Fruit fly (Drosophila melanogaster): ENCODE measurements around the gene CG6770.

CG6770 gene

DNA sequence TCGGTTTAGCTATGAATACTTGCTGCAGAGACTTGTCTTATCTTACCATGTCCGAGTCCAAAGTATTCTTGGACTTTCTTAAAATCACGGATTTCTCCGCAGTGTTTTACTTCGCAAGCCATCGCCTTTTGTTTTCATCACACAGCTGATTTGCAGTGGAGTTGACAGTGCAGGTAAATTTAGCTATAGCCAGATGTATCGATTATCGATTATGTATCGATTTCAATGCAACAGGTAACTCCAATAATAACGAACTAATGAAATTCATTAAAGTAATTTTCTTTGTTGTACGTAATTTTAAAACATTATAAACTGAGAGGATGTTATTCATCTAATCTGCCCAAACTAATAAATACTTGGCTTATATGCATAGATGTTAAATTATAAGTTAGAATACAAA is 17.1 kb upstream of the CG6770 start, which contains the start of gene Rab3-GAP (continued):
- peak; percentile 30; the same call in 1 of the 3 replicates for TF ChIP-seq CG34422 (GFP tag; IDR thresholded peaks at IDR 0.05)
- TF ChIP-seq Atf6 (GFP tag; IDR thresholded peaks at IDR 0.05) = 0 out of 2 replicates have a peak, but pooled peaks have one; percentile 15
- peak; percentile 29 for TF ChIP-seq Chrac-16 (GFP tag; optimal IDR thresholded peaks at IDR 0.05)
- peak; percentile 51; the same call in 1 of the 3 replicates for TF ChIP-seq CG17361 (GFP tag; IDR thresholded peaks at IDR 0.05)
- peak; percentile 78 for TF ChIP-seq trem (tag; optimal IDR thresholded peaks at IDR 0.05)
- TF ChIP-seq CG14710 (tag; optimal IDR thresholded peaks at IDR 0.05) = peak; percentile 51
- TF ChIP-seq chif (GFP tag; optimal IDR thresholded peaks at IDR 0.05) = peak in 1 of 2 experiments; percentile 16
- TF ChIP-seq CG30020 (tag; optimal IDR thresholded peaks at IDR 0.05) = peak; percentile 26
- peak in 1 of 3 experiments; percentile 27 for TF ChIP-seq lola (GFP tag; optimal IDR thresholded peaks at IDR 0.05)
- TF ChIP-seq ato (GFP tag; IDR thresholded peaks at IDR 0.05; ENCODE audit: partially characterized antibody) = no peak
- 0 out of 2 replicates have a peak, but pooled peaks have one; percentile 15 for TF ChIP-seq CG32767 (GFP tag; IDR thresholded peaks at IDR 0.05)
- peak; percentile 29; the same call in 1 of the 2 replicates for TF ChIP-seq onecut (GFP tag; IDR thresholded peaks at IDR 0.05)
- TF ChIP-seq Ada2b (GFP tag; IDR thresholded peaks at IDR 0.05) = 0 out of 2 replicates have a peak, but pooled peaks have one; percentile 4
- TF ChIP-seq en (GFP tag; optimal IDR thresholded peaks at IDR 0.05) = no peak
- peak; percentile 45 for TF ChIP-seq unpg (GFP tag; optimal IDR thresholded peaks at IDR 0.05)
- TF ChIP-seq Asciz (GFP tag; optimal IDR thresholded peaks at IDR 0.05) = peak; percentile 36
- peak; percentile 51; the same call in 1 of the 3 replicates for TF ChIP-seq zfh1 (GFP tag; IDR thresholded peaks at IDR 0.05)
- TF ChIP-seq dpn (GFP tag; optimal IDR thresholded peaks at IDR 0.05) = peak in 1 of 2 experiments; percentile 53
- TF ChIP-seq zen (tag; optimal IDR thresholded peaks at IDR 0.05) = peak; percentile 43
- TF ChIP-seq CG3163 (GFP tag; optimal IDR thresholded peaks at IDR 0.05) = no peak
- peak; percentile 34 for TF ChIP-seq Fer3 (tag; optimal IDR thresholded peaks at IDR 0.05)
- TF ChIP-seq bsh (GFP tag; optimal IDR thresholded peaks at IDR 0.05) = peak in 1 of 2 experiments; percentile 39
- TF ChIP-seq Xbp1 (GFP tag; optimal IDR thresholded peaks at IDR 0.05) = peak; percentile 17
- peak; percentile 44; the same call in 1 of the 3 replicates for TF ChIP-seq CG11695 (GFP tag; IDR thresholded peaks at IDR 0.05)
- peak; percentile 8 for TF ChIP-seq CG18764 (GFP tag; optimal IDR thresholded peaks at IDR 0.05)
- peak; percentile 22 for TF ChIP-seq CG12659 (GFP tag; optimal IDR thresholded peaks at IDR 0.05)
- peak; percentile 15 for TF ChIP-seq CG8388 (GFP tag; optimal IDR thresholded peaks at IDR 0.05)
- peak; percentile 42; the same call in 1 of the 3 replicates for TF ChIP-seq CG7963 (GFP tag; IDR thresholded peaks at IDR 0.05; ENCODE audit: partially characterized antibody)
- TF ChIP-seq PHDP (tag; optimal IDR thresholded peaks at IDR 0.05) = peak; percentile 29
- TF ChIP-seq Sry-β (GFP tag; optimal IDR thresholded peaks at IDR 0.05) = peak; percentile 97
- TF ChIP-seq CG13287 (GFP tag; IDR thresholded peaks at IDR 0.05; ENCODE audit: partially characterized antibody) = peak; percentile 77
- TF ChIP-seq run (tag; optimal IDR thresholded peaks at IDR 0.05) = no peak
- TF ChIP-seq hkb (optimal IDR thresholded peaks at IDR 0.05) = no peak
- peak; percentile 57 for TF ChIP-seq hkb (GFP tag; IDR thresholded peaks at IDR 0.05)

DNA sequence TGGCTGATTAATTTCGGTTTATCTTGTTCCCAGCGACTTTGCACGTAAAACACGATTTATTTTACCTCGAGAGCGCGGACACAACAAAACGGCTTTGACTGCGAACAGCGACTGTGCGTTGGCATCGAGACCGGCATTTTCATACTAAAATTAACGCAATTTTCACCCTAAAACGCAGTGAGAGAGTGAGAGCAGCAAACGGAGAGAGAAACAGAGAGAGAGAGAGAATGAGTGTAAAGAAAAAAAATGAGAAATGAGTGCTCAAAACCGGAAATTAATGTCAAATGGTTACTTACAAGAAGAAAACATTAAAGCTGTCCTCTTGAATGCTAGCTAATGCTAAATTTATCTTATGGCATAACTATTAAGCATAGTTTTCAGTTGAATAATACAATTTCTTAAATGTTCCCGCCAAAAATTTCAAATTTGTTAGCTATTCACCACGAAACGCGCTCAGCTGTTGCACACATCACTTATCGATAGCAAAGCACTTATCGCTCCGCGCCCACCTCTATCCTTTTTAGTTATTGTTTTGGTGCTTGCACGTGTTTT is 10.0 kb upstream of the CG6770 start, which contains the start of the genes JhI-21, RpL7-like and CG34164:
Gene JhI-21 (minus strand): TSS at position 206 of the 552 bp plus-strand sequence.
Gene RpL7-like (plus strand): TSS at position 490 of the 552 bp plus-strand sequence.
Gene CG34164 (plus strand): TSS at position 512 of the 552 bp plus-strand sequence.
- peak; percentile 8 for TF ChIP-seq CG17829 (tag; optimal IDR thresholded peaks at IDR 0.05)
- peak; percentile 56; the same call in 2 of the 3 replicates for TF ChIP-seq CG16813 (GFP tag; IDR thresholded peaks at IDR 0.05; ENCODE audit: partially characterized antibody)
- TF ChIP-seq lbe (GFP tag; optimal IDR thresholded peaks at IDR 0.05) = peak; percentile 69
- no peak for TF ChIP-seq usp (GFP tag; optimal IDR thresholded peaks at IDR 0.05)
- no peak for TF ChIP-seq gsb-n (tag; optimal IDR thresholded peaks at IDR 0.05)
- peak; percentile 71 for TF ChIP-seq Med (GFP tag)
- peak; percentile 60; the same call in 2 of the 3 replicates for TF ChIP-seq CG7963 (GFP tag; IDR thresholded peaks at IDR 0.05; ENCODE audit: partially characterized antibody)
- no peak for TF ChIP-seq CG14050 (GFP tag; IDR thresholded peaks at IDR 0.05)
- peak; percentile 65; the same call in 1 of the 3 replicates for TF ChIP-seq CG34224 (GFP tag; IDR thresholded peaks at IDR 0.05; ENCODE audit: partially characterized antibody)
- peak; percentile 32 for TF ChIP-seq stwl (tag; optimal IDR thresholded peaks at IDR 0.05)
- TF ChIP-seq CG18476 (GFP tag; optimal IDR thresholded peaks at IDR 0.05) = no peak
- no peak for TF ChIP-seq CG33213 (GFP tag; optimal IDR thresholded peaks at IDR 0.05)
- TF ChIP-seq CG2199 (GFP tag; IDR thresholded peaks at IDR 0.05) = peak; percentile 66; the same call in 1 of the 3 replicates
- TF ChIP-seq Fer1 (GFP tag; optimal IDR thresholded peaks at IDR 0.05) = no peak
- TF ChIP-seq CG11696 (GFP tag; IDR thresholded peaks at IDR 0.05) = no peak
- TF ChIP-seq B-H1 (GFP tag; IDR thresholded peaks at IDR 0.05) = no peak
- TF ChIP-seq Sry-δ (GFP tag; optimal IDR thresholded peaks at IDR 0.05) = peak; percentile 95
